Fruit fly (Drosophila melanogaster): ENCODE data around the gene CG8209.
A peak's percentile ranks its signal among the peaks of the same experiment; 100 is the strongest.

CG8209 gene

DNA sequence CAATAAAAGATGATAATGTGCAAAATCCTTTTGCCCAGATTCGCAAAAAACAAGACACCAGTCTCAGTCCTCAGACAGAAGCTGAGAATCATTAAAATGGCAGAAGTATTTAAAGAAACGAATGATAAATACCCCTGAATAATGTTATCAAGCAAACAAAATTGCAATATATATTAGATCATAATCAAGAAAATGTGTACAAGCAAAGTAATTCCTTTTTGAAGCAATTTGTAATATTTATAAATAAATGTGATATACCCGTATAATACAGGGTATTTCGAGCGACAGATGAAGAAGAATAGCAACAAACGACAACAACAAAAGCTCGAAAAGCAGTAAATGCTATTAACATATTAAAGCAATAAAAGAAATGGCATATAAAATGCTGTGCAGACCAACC, 18.1 kb upstream of the CG8209 start (continued):
- TF ChIP-seq D19B (GFP tag; optimal IDR thresholded peaks at IDR 0.05) (peak; percentile 49), CG18011 (GFP tag; optimal IDR thresholded peaks at IDR 0.05) (no peak), phol (tag; optimal IDR thresholded peaks at IDR 0.05) (peak; percentile 33), CG12769 (tag; optimal IDR thresholded peaks at IDR 0.05) (no peak), CG17359 (tag; optimal IDR thresholded peaks at IDR 0.05) (peak; percentile 12), vnd (GFP tag; IDR thresholded peaks at IDR 0.05; ENCODE audit: partially characterized antibody) (no peak), Opbp (GFP tag; IDR thresholded peaks at IDR 0.05; ENCODE audit: partially characterized antibody) (no peak), CG2678 (tag; optimal IDR thresholded peaks at IDR 0.05) (peak; percentile 33), CoRest (tag; optimal IDR thresholded peaks at IDR 0.05) (no peak), Oaz (GFP tag; IDR thresholded peaks at IDR 0.05) (no peak), CG11504 (tag; optimal IDR thresholded peaks at IDR 0.05) (peak; percentile 29), Asciz (GFP tag; optimal IDR thresholded peaks at IDR 0.05) (no peak), Blimp-1 (GFP tag; optimal IDR thresholded peaks at IDR 0.05) (peak; percentile 45), gsb-n (tag; optimal IDR thresholded peaks at IDR 0.05) (peak; percentile 23), org-1 (GFP tag; optimal IDR thresholded peaks at IDR 0.05) (no peak), E2f2 (GFP tag; IDR thresholded peaks at IDR 0.05) (no peak), CG9215 (GFP tag; IDR thresholded peaks at IDR 0.05) (no peak), tap (tag; optimal IDR thresholded peaks at IDR 0.05) (no peak), CG11723 (GFP tag; optimal IDR thresholded peaks at IDR 0.05) (no peak), onecut (GFP tag; IDR thresholded peaks at IDR 0.05) (no peak), lmd (GFP tag; IDR thresholded peaks at IDR 0.05) (no peak), ap (GFP tag; IDR thresholded peaks at IDR 0.05) (no peak), CkIIα-i1 (GFP tag; IDR thresholded peaks at IDR 0.05) (no peak), Jarid2 (GFP tag; optimal IDR thresholded peaks at IDR 0.05) (no peak), MTF-1 (GFP tag; optimal IDR thresholded peaks at IDR 0.05; ENCODE audit: borderline replicate concordance) (no peak), CG2120 (GFP tag; optimal IDR thresholded peaks at IDR 0.05) (no peak), CG4404 (GFP tag; IDR thresholded peaks at IDR 0.05) (no peak), ind (GFP tag; optimal IDR thresholded peaks at IDR 0.05) (peak; percentile 9), CG2202 (tag; optimal IDR thresholded peaks at IDR 0.05) (no peak), CG8359 (GFP tag; optimal IDR thresholded peaks at IDR 0.05; ENCODE audit: borderline replicate concordance) (no peak), gcm2 (GFP tag; optimal IDR thresholded peaks at IDR 0.05) (no peak), Sox100B (GFP tag; optimal IDR thresholded peaks at IDR 0.05) (no peak), CG18262 (tag; optimal IDR thresholded peaks at IDR 0.05) (peak; percentile 54), CG17912 (GFP tag; optimal IDR thresholded peaks at IDR 0.05) (no peak), CG13624 (GFP tag; optimal IDR thresholded peaks at IDR 0.05) (no peak), CG7987 (GFP tag; optimal IDR thresholded peaks at IDR 0.05) (no peak), Dbx (GFP tag; IDR thresholded peaks at IDR 0.05) (no peak), CG9876 (GFP tag; optimal IDR thresholded peaks at IDR 0.05) (no peak), H2.0 (GFP tag; IDR thresholded peaks at IDR 0.05) (no peak), CG10366 (GFP tag; IDR thresholded peaks at IDR 0.05) (no peak), fru (optimal IDR thresholded peaks at IDR 0.05) (no peak), pum (GFP tag; optimal IDR thresholded peaks at IDR 0.05) (no peak), sr (GFP tag; IDR thresholded peaks at IDR 0.05) (no peak), Spps (tag; optimal IDR thresholded peaks at IDR 0.05) (no peak), dysf (GFP tag; IDR thresholded peaks at IDR 0.05) (no peak), CG9609 (GFP tag; optimal IDR thresholded peaks at IDR 0.05) (no peak), Dfd (GFP tag; optimal IDR thresholded peaks at IDR 0.05) (no peak), Mad (GFP tag; optimal IDR thresholded peaks at IDR 0.05) (no peak), pfk (GFP tag; optimal IDR thresholded peaks at IDR 0.05) (no peak), CG8944 (GFP tag; optimal IDR thresholded peaks at IDR 0.05) (no peak), CG11696 (GFP tag; IDR thresholded peaks at IDR 0.05) (no peak), Six4 (GFP tag; optimal IDR thresholded peaks at IDR 0.05) (no peak)
